Worm (Caenorhabditis elegans): ENCODE results near the gene str-246.

- TF ChIP-seq W03F9.2 (tag; optimal IDR thresholded peaks at IDR 0.05) (no peak), dao-5 (tag; optimal IDR thresholded peaks at IDR 0.05) (no peak), him-1 (tag; optimal IDR thresholded peaks at IDR 0.05) (no peak)
These were observed 761 bp upstream of the str-246 start for ce11 chrIII:11076743-11077142.

All from whole organism, L4/young adult.